Fruit fly (Drosophila melanogaster) whole organism: ENCODE measurements around the gene Neto.

Experiments
- Dll ChIP-seq: fragments of >200 bp; optimal IDR thresholded peaks from 2 replicates; lab custom pipeline; 2017
- EcR ChIP-seq, 2 experiments: fragments of >200 bp; optimal IDR thresholded peaks; 2 replicates each; lab custom pipeline; 2017; ENCODE audit warnings: missing biosample characterization in 2 of 2, missing genetic modification characterization in 2 of 2, missing genetic modification reagents in 2 of 2
- pan ChIP-seq: fragments of >200 bp; optimal IDR thresholded peaks from 2 replicates; lab custom pipeline; 2017
- usp ChIP-seq: fragments of >200 bp; optimal IDR thresholded peaks from 2 replicates; lab custom pipeline; 2017; ENCODE audit warnings: missing biosample characterization, missing genetic modification characterization, mixed read lengths

- TF ChIP-seq EcR (GFP tag; optimal IDR thresholded peaks at IDR 0.05; lab: Kevin White, UChicago): no peak
- no peak for TF ChIP-seq pan (lab: Kevin White, UChicago)
- no peak for TF ChIP-seq usp
- no peak for TF ChIP-seq Dll (lab: Kevin White, UChicago)
These were observed 97.6 kb downstream of the Neto start, which contains the start of gene Cpr12A for dm6 chrX:13543343-13543742.
